Fruit fly (Drosophila melanogaster): Measurements from ENCODE around the gene Las.

The Las gene

DNA sequence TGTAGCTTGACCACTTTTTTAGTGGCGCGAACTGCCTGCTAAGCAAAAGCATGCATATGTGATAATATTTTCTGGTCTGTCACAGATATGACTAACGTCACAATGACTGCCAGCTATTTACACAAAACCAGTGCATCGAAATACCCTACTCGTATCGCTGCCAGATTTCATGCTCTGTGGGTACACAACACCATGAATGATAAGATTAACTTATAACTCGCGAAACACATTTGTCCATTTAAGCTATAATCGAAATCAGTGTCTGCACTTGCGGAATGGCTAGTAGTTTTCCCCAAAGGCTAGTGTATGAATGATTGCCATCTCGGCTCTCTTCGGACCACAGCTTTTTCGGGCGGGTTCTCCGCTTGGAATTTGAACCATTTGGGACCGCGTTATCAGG is 46.8 kb downstream of the Las start (continued):
- TF ChIP-seq Hr39 (optimal IDR thresholded peaks at IDR 0.05) (no peak), chm (GFP tag; IDR thresholded peaks at IDR 0.05) (0 out of 2 replicates have a peak, but pooled peaks have one; percentile 24), CG4328 (GFP tag; optimal IDR thresholded peaks at IDR 0.05) (no peak), CG8290 (GFP tag; optimal IDR thresholded peaks at IDR 0.05) (no peak), CG8290 (tag; optimal IDR thresholded peaks at IDR 0.05) (peak in 1 of 2 experiments; percentile 15), YL-1 (GFP tag; optimal IDR thresholded peaks at IDR 0.05) (no peak), CG31224 (GFP tag; IDR thresholded peaks at IDR 0.05) (no peak), CG12219 (GFP tag; optimal IDR thresholded peaks at IDR 0.05) (no peak), CG3163 (GFP tag; optimal IDR thresholded peaks at IDR 0.05) (no peak), CG6683 (GFP tag; optimal IDR thresholded peaks at IDR 0.05) (no peak), pzg (GFP tag; optimal IDR thresholded peaks at IDR 0.05) (no peak), CG2199 (GFP tag; IDR thresholded peaks at IDR 0.05) (peak; percentile 53; the same call in 1 of the 3 replicates), cas (GFP tag; IDR thresholded peaks at IDR 0.05) (no peak), CG15479 (GFP tag; optimal IDR thresholded peaks at IDR 0.05) (peak; percentile 81), CG14667 (GFP tag; IDR thresholded peaks at IDR 0.05) (no peak), mirr (GFP tag; optimal IDR thresholded peaks at IDR 0.05) (peak; percentile 77), caup (GFP tag; optimal IDR thresholded peaks at IDR 0.05; ENCODE audit: severe bottlenecking) (no peak), CG10431 (GFP tag; optimal IDR thresholded peaks at IDR 0.05) (no peak), CG8478 (optimal IDR thresholded peaks at IDR 0.05) (no peak), sd (tag; optimal IDR thresholded peaks at IDR 0.05) (peak; percentile 83), Hmx (GFP tag; optimal IDR thresholded peaks at IDR 0.05) (no peak), CG10274 (GFP tag; optimal IDR thresholded peaks at IDR 0.05) (peak; percentile 58), NFAT (GFP tag; IDR thresholded peaks at IDR 0.05) (no peak), Doc2 (GFP tag; IDR thresholded peaks at IDR 0.05) (no peak), maf-S (GFP tag; optimal IDR thresholded peaks at IDR 0.05) (no peak), vfl (GFP tag; optimal IDR thresholded peaks at IDR 0.05) (no peak), ro (GFP tag; IDR thresholded peaks at IDR 0.05) (no peak), MTF-1 (GFP tag; optimal IDR thresholded peaks at IDR 0.05; ENCODE audit: borderline replicate concordance) (no peak), CG4404 (GFP tag; IDR thresholded peaks at IDR 0.05) (no peak), CG13287 (GFP tag; IDR thresholded peaks at IDR 0.05; ENCODE audit: partially characterized antibody) (no peak), CG4617 (GFP tag; optimal IDR thresholded peaks at IDR 0.05; ENCODE audit: borderline replicate concordance) (no peak), CG1529 (GFP tag; optimal IDR thresholded peaks at IDR 0.05) (no peak), B-H1 (GFP tag; IDR thresholded peaks at IDR 0.05) (no peak), D (optimal IDR thresholded peaks at IDR 0.05) (no peak), D (GFP tag; optimal IDR thresholded peaks at IDR 0.05) (no peak), PHDP (tag; optimal IDR thresholded peaks at IDR 0.05) (no peak), tap (tag; optimal IDR thresholded peaks at IDR 0.05) (no peak), Awh (GFP tag; IDR thresholded peaks at IDR 0.05) (no peak), CG3847 (GFP tag; IDR thresholded peaks at IDR 0.05) (no peak), CG1792 (GFP tag; optimal IDR thresholded peaks at IDR 0.05) (no peak), abd-A (tag; optimal IDR thresholded peaks at IDR 0.05) (no peak), CG12769 (tag; optimal IDR thresholded peaks at IDR 0.05) (no peak), CG7745 (tag; optimal IDR thresholded peaks at IDR 0.05) (no peak), CG6765 (GFP tag; optimal IDR thresholded peaks at IDR 0.05) (no peak), CG13894 (tag; optimal IDR thresholded peaks at IDR 0.05) (no peak), sens-2 (GFP tag; IDR thresholded peaks at IDR 0.05) (peak; percentile 85), rib (GFP tag; IDR thresholded peaks at IDR 0.05) (no peak), Dbx (GFP tag; IDR thresholded peaks at IDR 0.05) (no peak), sug (tag; optimal IDR thresholded peaks at IDR 0.05) (peak; percentile 64), CG15073 (GFP tag; optimal IDR thresholded peaks at IDR 0.05) (no peak), CG7839 (tag; optimal IDR thresholded peaks at IDR 0.05) (no peak), CG6854 (GFP tag; optimal IDR thresholded peaks at IDR 0.05) (no peak), Rfx (GFP tag; IDR thresholded peaks at IDR 0.05) (no peak)

All from whole organism, embryonic.